Fruit fly (Drosophila melanogaster) whole organism, embryonic: Measurements from ENCODE around the gene CG11898.
A peak's percentile ranks its signal among the peaks of the same experiment; 100 is the strongest.

ENCODE experiments used
- Ada2b ChIP-seq: fragments of 200-800 bp; sonication (Bioruptor generic); IDR thresholded peaks from 2 replicates; pipeline ENCODE4 v1.3.6; 2022; ENCODE audit warnings: missing biosample characterization, missing genetic modification characterization
- Asciz ChIP-seq: fragments of 200-800 bp; sonication (Bioruptor generic); optimal IDR thresholded peaks from 2 replicates; lab custom pipeline; 2017; ENCODE audit warnings: missing biosample characterization, mild to moderate bottlenecking, missing genetic modification characterization, missing genetic modification reagents
- CG10267 ChIP-seq: fragments of 200-800 bp; sonication (Bioruptor generic); optimal IDR thresholded peaks from 2 replicates; lab custom pipeline; 2018; ENCODE audit warnings: missing biosample characterization, mild to moderate bottlenecking, missing genetic modification characterization, moderate library complexity
- CG10543 ChIP-seq: fragments of 200-800 bp; sonication (Bioruptor generic); optimal IDR thresholded peaks from 3 replicates; lab custom pipeline; 2017; ENCODE audit warnings: missing biosample characterization, mild to moderate bottlenecking, missing genetic modification characterization, moderate library complexity
- CG11456 ChIP-seq: fragments of 200-800 bp; sonication (Bioruptor generic); IDR thresholded peaks from 3 replicates; pipeline ENCODE4 v1.3.6; 2022; ENCODE audit warnings: missing biosample characterization, missing genetic modification characterization
- CG11560 ChIP-seq: fragments of 200-800 bp; sonication (Bioruptor generic); IDR thresholded peaks from 3 replicates; pipeline ENCODE4 v1.3.6; 2022; ENCODE audit warnings: missing biosample characterization, missing genetic modification characterization
- CG12155 ChIP-seq: fragments of 200-800 bp; sonication (Bioruptor generic); optimal IDR thresholded peaks from 3 replicates; lab custom pipeline; 2016; ENCODE audit warnings: missing biosample characterization, missing genetic modification characterization
- CG12942 ChIP-seq: fragments of 200-800 bp; sonication (Bioruptor generic); optimal IDR thresholded peaks from 3 replicates; lab custom pipeline; 2016; ENCODE audit warnings: missing biosample characterization, missing genetic modification characterization
- CG14667 ChIP-seq: fragments of 200-800 bp; sonication (Bioruptor generic); IDR thresholded peaks from 2 replicates; pipeline ENCODE4 v1.3.6; 2022; ENCODE audit warnings: missing biosample characterization, missing genetic modification characterization
- CG16813 ChIP-seq: fragments of 200-800 bp; sonication (Bioruptor generic); IDR thresholded peaks from 3 replicates; pipeline ENCODE4 v1.3.6; 2022; ENCODE audit warnings: missing biosample characterization, missing genetic modification characterization; ENCODE audit not compliant: partially characterized antibody
- CG2129 ChIP-seq: fragments of 200-800 bp; sonication (Bioruptor generic); IDR thresholded peaks from 2 replicates; pipeline ENCODE4 v1.3.6; 2022; ENCODE audit warnings: missing biosample characterization, missing genetic modification characterization; ENCODE audit not compliant: partially characterized antibody
- CG31441 ChIP-seq: fragments of 200-800 bp; sonication (Bioruptor generic); IDR thresholded peaks from 2 replicates; pipeline ENCODE4 v1.3.6; 2022; ENCODE audit warnings: missing biosample characterization, missing genetic modification characterization
- CG32772 ChIP-seq: fragments of 200-800 bp; sonication (Bioruptor generic); IDR thresholded peaks from 2 replicates; pipeline ENCODE4 v1.3.6; 2022; ENCODE audit warnings: missing biosample characterization, missing genetic modification characterization
- CG33557 ChIP-seq: fragments of 200-800 bp; sonication (Bioruptor generic); optimal IDR thresholded peaks from 2 replicates; lab custom pipeline; 2019; ENCODE audit warnings: missing biosample characterization, mild to moderate bottlenecking, missing genetic modification characterization, moderate library complexity
- CG8089 ChIP-seq: fragments of 200-800 bp; sonication (Bioruptor generic); optimal IDR thresholded peaks from 3 replicates; lab custom pipeline; 2016; ENCODE audit warnings: missing biosample characterization, missing genetic modification characterization
- CG8281 ChIP-seq: fragments of 200-800 bp; sonication (Bioruptor generic); optimal IDR thresholded peaks from 2 replicates; lab custom pipeline; 2018; ENCODE audit warnings: missing biosample characterization, mild to moderate bottlenecking, missing genetic modification characterization, moderate library complexity
- CG9817 ChIP-seq: fragments of 200-800 bp; sonication (Bioruptor generic); optimal IDR thresholded peaks from 2 replicates; lab custom pipeline; 2018; ENCODE audit warnings: missing biosample characterization, mild to moderate bottlenecking, missing genetic modification characterization, moderate library complexity
- CkIIα-i1 ChIP-seq: fragments of 200-800 bp; sonication (Bioruptor generic); IDR thresholded peaks from 2 replicates; pipeline ENCODE4 v1.3.6; 2022; ENCODE audit warnings: missing biosample characterization, missing genetic modification characterization
- D19B ChIP-seq: fragments of 200-800 bp; sonication (Bioruptor generic); optimal IDR thresholded peaks from 2 replicates; lab custom pipeline; 2017; ENCODE audit warnings: missing biosample characterization, mild to moderate bottlenecking, missing genetic modification characterization
- Doc2 ChIP-seq: fragments of 200-800 bp; sonication (Bioruptor generic); IDR thresholded peaks from 2 replicates; pipeline ENCODE4 v1.3.6; 2022; ENCODE audit warnings: missing biosample characterization, missing genetic modification characterization
- Drgx ChIP-seq: fragments of 200-800 bp; sonication (Bioruptor generic); IDR thresholded peaks from 2 replicates; pipeline ENCODE4 v1.3.6; 2022; ENCODE audit warnings: missing biosample characterization, missing genetic modification characterization
- ERR ChIP-seq: fragments of 200-800 bp; sonication (Bioruptor generic); optimal IDR thresholded peaks from 2 replicates; lab custom pipeline; 2016; ENCODE audit warnings: missing biosample characterization, missing genetic modification characterization
- HLH54F ChIP-seq: fragments of 200-800 bp; sonication (Bioruptor generic); optimal IDR thresholded peaks from 3 replicates; lab custom pipeline; 2016; ENCODE audit warnings: missing biosample characterization, missing genetic modification characterization
- Hr3 ChIP-seq: fragments of 200-800 bp; sonication (Bioruptor generic); optimal IDR thresholded peaks from 3 replicates; lab custom pipeline; 2016; ENCODE audit warnings: missing biosample characterization, missing genetic modification characterization
- Lhr ChIP-seq: fragments of 200-800 bp; sonication (Bioruptor generic); optimal IDR thresholded peaks from 3 replicates; lab custom pipeline; 2017; ENCODE audit warnings: mild to moderate bottlenecking, missing biosample characterization, missing genetic modification reagents, missing genetic modification characterization
- NC2α ChIP-seq: fragments of 200-800 bp; sonication (Bioruptor generic); optimal IDR thresholded peaks from 2 replicates; lab custom pipeline; 2016; ENCODE audit warnings: missing biosample characterization, missing genetic modification characterization
- Nf-YB ChIP-seq: fragments of 200-800 bp; sonication (Bioruptor generic); optimal IDR thresholded peaks from 3 replicates; lab custom pipeline; 2019; ENCODE audit warnings: missing biosample characterization, mild to moderate bottlenecking, missing genetic modification characterization, moderate library complexity
- Optix ChIP-seq: fragments of 200-800 bp; sonication (Bioruptor generic); IDR thresholded peaks from 3 replicates; pipeline ENCODE4 v1.3.6; 2022; ENCODE audit warnings: missing biosample characterization, missing genetic modification characterization
- Side ChIP-seq: fragments of 200-800 bp; sonication (Bioruptor generic); optimal IDR thresholded peaks from 2 replicates; lab custom pipeline; 2016; ENCODE audit warnings: missing biosample characterization, missing genetic modification characterization
- Sox102F ChIP-seq: fragments of 200-800 bp; sonication (Bioruptor generic); optimal IDR thresholded peaks from 2 replicates; lab custom pipeline; 2018; ENCODE audit warnings: missing biosample characterization, mild to moderate bottlenecking, missing genetic modification characterization, moderate library complexity
- Spps ChIP-seq: fragments of 200-800 bp; sonication (Bioruptor generic); optimal IDR thresholded peaks from 2 replicates; lab custom pipeline; 2018; ENCODE audit warnings: missing biosample characterization, mild to moderate bottlenecking, missing genetic modification characterization
- Sry-β ChIP-seq: fragments of 200-800 bp; sonication (Bioruptor generic); optimal IDR thresholded peaks from 2 replicates; lab custom pipeline; 2018; ENCODE audit warnings: missing biosample characterization, mild to moderate bottlenecking, missing genetic modification characterization, moderate library complexity
- Stat92E ChIP-seq, 3 experiments: fragments of >200 bp in 2 of 3; fragments of 200-800 bp in 1 of 3; sonication (Bioruptor generic) in 1 of 3; optimal IDR thresholded peaks; 2 replicates each; lab custom pipeline; 2017 to 2019; ENCODE audit warnings: missing biosample characterization in 3 of 3, missing genetic modification characterization in 3 of 3, mild to moderate bottlenecking in 1 of 3, moderate library complexity in 1 of 3
- ewg ChIP-seq: fragments of 200-800 bp; sonication (Bioruptor generic); optimal IDR thresholded peaks from 3 replicates; lab custom pipeline; 2017; ENCODE audit warnings: mild to moderate bottlenecking, missing biosample characterization, missing genetic modification reagents, missing genetic modification characterization
- fd96Cb ChIP-seq: fragments of 200-800 bp; sonication (Bioruptor generic); optimal IDR thresholded peaks from 2 replicates; lab custom pipeline; 2018; ENCODE audit warnings: missing biosample characterization, mild to moderate bottlenecking, missing genetic modification characterization, moderate library complexity
- gcm ChIP-seq: fragments of 200-800 bp; sonication (Bioruptor generic); optimal IDR thresholded peaks from 2 replicates; lab custom pipeline; 2019; ENCODE audit warnings: missing biosample characterization, mild to moderate bottlenecking, missing genetic modification characterization, moderate library complexity
- grn ChIP-seq: fragments of 200-800 bp; sonication (Bioruptor generic); optimal IDR thresholded peaks from 3 replicates; lab custom pipeline; 2017; ENCODE audit warnings: missing biosample characterization, missing genetic modification characterization
- gro ChIP-seq: fragments of 200-800 bp; sonication (Bioruptor generic); optimal IDR thresholded peaks from 2 replicates; lab custom pipeline; 2016; ENCODE audit warnings: missing biosample characterization, missing genetic modification characterization
- hkb ChIP-seq, 2 experiments: fragments of 200-800 bp in 1 of 2; fragments of >200 bp in 1 of 2; sonication (Bioruptor generic) in 1 of 2; IDR thresholded peaks in 1 of 2; optimal IDR thresholded peaks in 1 of 2; 2 replicates each; pipeline versions ENCODE4 v1.3.6 to Lab custom; 2017 to 2022; ENCODE audit warnings: missing biosample characterization in 1 of 2, missing genetic modification characterization in 1 of 2
- lab ChIP-seq: fragments of 200-800 bp; sonication (Bioruptor generic); optimal IDR thresholded peaks from 3 replicates; lab custom pipeline; 2017; ENCODE audit warnings: missing biosample characterization, missing genetic modification characterization, mild to moderate bottlenecking, moderate library complexity, missing genetic modification reagents
- nau ChIP-seq: fragments of 200-800 bp; sonication (Bioruptor generic); optimal IDR thresholded peaks from 3 replicates; lab custom pipeline; 2017; ENCODE audit warnings: missing biosample characterization, mild to moderate bottlenecking, missing genetic modification characterization, missing genetic modification reagents
- pan ChIP-seq, 4 experiments: fragments of >200 bp in 3 of 4; fragments of 200-800 bp in 1 of 4; sonication (Bioruptor generic) in 1 of 4; optimal IDR thresholded peaks in 3 of 4; IDR thresholded peaks in 1 of 4; 2 replicates each; pipeline versions ENCODE4 v1.3.6 to Lab custom; 2017 to 2022; ENCODE audit warnings: missing biosample characterization in 2 of 4, missing genetic modification characterization in 2 of 4, mixed read lengths in 1 of 4
- pfk ChIP-seq: fragments of 200-800 bp; sonication (Bioruptor generic); optimal IDR thresholded peaks from 2 replicates; lab custom pipeline; 2018; ENCODE audit warnings: missing biosample characterization, mild to moderate bottlenecking, missing genetic modification characterization, moderate library complexity
- tgo ChIP-seq: fragments of 200-800 bp; sonication (Bioruptor generic); IDR thresholded peaks from 3 replicates; pipeline ENCODE4 v1.3.6; 2022; ENCODE audit warnings: missing biosample characterization, missing genetic modification characterization
- wdn ChIP-seq: fragments of 200-800 bp; sonication (Bioruptor generic); IDR thresholded peaks from 2 replicates; pipeline ENCODE4 v1.3.6; 2022; ENCODE audit warnings: missing biosample characterization, missing genetic modification characterization
- yki ChIP-seq: fragments of >200 bp; optimal IDR thresholded peaks from 3 replicates; lab custom pipeline; 2018
- zf30C ChIP-seq: fragments of 200-800 bp; sonication (Bioruptor generic); optimal IDR thresholded peaks from 3 replicates; lab custom pipeline; 2018; ENCODE audit warnings: missing biosample characterization, mild to moderate bottlenecking, missing genetic modification characterization
- zfh1 ChIP-seq: fragments of 200-800 bp; sonication (Bioruptor generic); IDR thresholded peaks from 3 replicates; pipeline ENCODE4 v1.3.6; 2022; ENCODE audit warnings: missing biosample characterization, missing genetic modification characterization

The CG11898 gene

DNA sequence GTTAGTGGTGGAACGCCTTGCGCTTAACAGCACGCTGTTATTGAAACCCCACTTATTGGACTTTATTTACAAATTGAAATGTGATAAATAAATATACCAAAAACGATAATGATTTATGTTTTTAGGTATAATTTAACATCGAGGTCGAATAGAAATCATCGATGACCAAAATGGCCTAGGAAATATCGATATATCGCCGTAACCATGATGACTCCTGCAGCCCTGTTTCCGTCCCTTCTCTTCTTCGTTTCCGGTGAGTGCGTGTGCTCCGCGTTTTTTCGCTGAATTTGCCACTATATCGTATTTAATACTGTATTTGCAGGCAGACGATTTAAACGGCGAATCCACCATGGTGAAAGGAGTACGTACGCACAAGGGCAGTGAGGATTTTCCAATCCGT, 54.5 kb downstream of the CG11898 start, which contains the start of gene eEF1gamma (continued):
- TF ChIP-seq Sry-β (GFP tag; lab: Kevin White, UChicago) (peak; percentile 67), Drgx (peak; percentile 70), Ada2b (GFP tag; lab: Robert Waterston, UW) (peak; percentile 92), CG32772 (GFP tag; lab: Robert Waterston, UW) (peak; percentile 89), fd96Cb (tag; lab: Kevin White, UChicago) (peak; percentile 79), CkIIα-i1 (GFP tag; lab: Robert Waterston, UW) (peak; percentile 73; the same call in 1 of the 2 replicates), Optix (GFP tag; lab: Robert Waterston, UW) (peak; percentile 94), Asciz (GFP tag; lab: Kevin White, UChicago) (peak; percentile 96), CG9817 (tag; lab: Kevin White, UChicago) (peak; percentile 92), D19B (GFP tag; lab: Kevin White, UChicago) (peak; percentile 87), yki (lab: Kevin White, UChicago) (no peak), HLH54F (peak; percentile 91), tgo (peak; percentile 93), CG8281 (tag; lab: Kevin White, UChicago) (peak; percentile 86), CG16813 (GFP tag; lab: Robert Waterston, UW) (peak; percentile 94), wdn (GFP tag; lab: Robert Waterston, UW) (peak; percentile 89), gro (peak; percentile 96), zfh1 (GFP tag; lab: Robert Waterston, UW) (peak; percentile 97), hkb (optimal IDR thresholded peaks at IDR 0.05; lab: Kevin White, UChicago) (no peak), hkb (GFP tag; IDR thresholded peaks at IDR 0.05; lab: Robert Waterston, UW) (peak; percentile 95), Lhr (peak; percentile 91), gcm (peak; percentile 95), Stat92E (GFP tag; optimal IDR thresholded peaks at IDR 0.05; lab: Kevin White, UChicago) (peak in 1 of 3 experiments; percentile 71), ewg (GFP tag; lab: Kevin White, UChicago) (peak; percentile 91), CG14667 (GFP tag; lab: Robert Waterston, UW) (peak; percentile 83), lab (peak; percentile 98), Hr3 (GFP tag; lab: Kevin White, UChicago) (peak; percentile 85), CG2129 (GFP tag; lab: Robert Waterston, UW) (peak; percentile 82), Spps (tag; lab: Kevin White, UChicago) (peak; percentile 79), Sox102F (peak; percentile 80), CG10267 (tag; lab: Kevin White, UChicago) (peak; percentile 94), CG10543 (GFP tag; lab: Kevin White, UChicago) (peak; percentile 98), CG8089 (peak; percentile 97), pfk (GFP tag; lab: Kevin White, UChicago) (peak; percentile 84), CG11456 (GFP tag; lab: Robert Waterston, UW) (peak; percentile 98), CG31441 (GFP tag; lab: Robert Waterston, UW) (peak; percentile 95), Doc2 (GFP tag; lab: Robert Waterston, UW) (0 out of 2 replicates have a peak, but pooled peaks have one; percentile 54), NC2α (GFP tag; lab: Kevin White, UChicago) (peak; percentile 93), CG12155 (GFP tag; lab: Kevin White, UChicago) (peak; percentile 86), CG11560 (tag; lab: Robert Waterston, UW) (peak; percentile 69; the same call in 1 of the 3 replicates), Side (GFP tag; lab: Kevin White, UChicago) (peak; percentile 97), pan (optimal IDR thresholded peaks at IDR 0.05; lab: Kevin White, UChicago) (no peak), pan (GFP tag; optimal IDR thresholded peaks at IDR 0.05 in 1 of 2, IDR thresholded peaks at IDR 0.05 in 1 of 2) (peak in 1 of 2 experiments; percentile 94), CG33557 (GFP tag; lab: Kevin White, UChicago) (peak; percentile 95), ERR (GFP tag; lab: Kevin White, UChicago) (peak; percentile 82), nau (GFP tag; lab: Kevin White, UChicago) (peak; percentile 97), grn (GFP tag; lab: Kevin White, UChicago) (peak; percentile 85), Nf-YB (peak; percentile 83), zf30C (GFP tag; lab: Kevin White, UChicago) (peak; percentile 49), CG12942 (GFP tag; lab: Kevin White, UChicago) (peak; percentile 86)
